Fruit fly (Drosophila melanogaster) whole organism, pupa: ENCODE measurements around the gene CG34426.

Experiments
- CG15710 ChIP-seq: fragments of 200-800 bp; sonication (Bioruptor generic); optimal IDR thresholded peaks from 2 replicates; lab custom pipeline; 2018; ENCODE audit warnings: missing biosample characterization, mild to moderate bottlenecking, missing genetic modification characterization, moderate library complexity
- CG17806 ChIP-seq: fragments of 200-800 bp; sonication (Bioruptor generic); optimal IDR thresholded peaks from 2 replicates; lab custom pipeline; 2018; ENCODE audit warnings: missing biosample characterization, mild to moderate bottlenecking, missing genetic modification characterization, moderate library complexity
- CG32121 ChIP-seq: fragments of 200-800 bp; sonication (Bioruptor generic); IDR thresholded peaks from 2 replicates; pipeline ENCODE4 v1.3.6; 2022; ENCODE audit warnings: missing biosample characterization, missing genetic modification characterization
- CG34367 ChIP-seq: fragments of 200-800 bp; sonication (Bioruptor generic); optimal IDR thresholded peaks from 2 replicates; lab custom pipeline; 2018; ENCODE audit warnings: missing biosample characterization, mild to moderate bottlenecking, missing genetic modification characterization
- CG8301 ChIP-seq: fragments of 200-800 bp; sonication (Bioruptor generic); optimal IDR thresholded peaks from 2 replicates; lab custom pipeline; 2018; ENCODE audit warnings: missing biosample characterization, mild to moderate bottlenecking, missing genetic modification characterization
- CG9948 ChIP-seq: fragments of 200-800 bp; sonication (Bioruptor generic); optimal IDR thresholded peaks from 2 replicates; lab custom pipeline; 2018; ENCODE audit warnings: missing biosample characterization, mild to moderate bottlenecking, missing genetic modification characterization, moderate library complexity
- D1 ChIP-seq: fragments of 200-800 bp; sonication (Bioruptor generic); optimal IDR thresholded peaks from 2 replicates; lab custom pipeline; 2018; ENCODE audit warnings: missing biosample characterization, mild to moderate bottlenecking, missing genetic modification characterization, moderate library complexity
- Pif1A ChIP-seq: fragments of 200-800 bp; sonication (Bioruptor generic); optimal IDR thresholded peaks from 3 replicates; lab custom pipeline; 2016; ENCODE audit warnings: missing biosample characterization, missing genetic modification characterization
- Pif1B ChIP-seq: fragments of 200-800 bp; sonication (Bioruptor generic); optimal IDR thresholded peaks from 3 replicates; lab custom pipeline; 2016; ENCODE audit warnings: missing biosample characterization, missing genetic modification characterization
- Snoo ChIP-seq: fragments of 200-800 bp; sonication (Bioruptor generic); optimal IDR thresholded peaks from 3 replicates; lab custom pipeline; 2017; ENCODE audit warnings: missing biosample characterization, mild to moderate bottlenecking, missing genetic modification characterization, inconsistent platforms

dm6 chr3L:8807113-8807651 lies 4.9 kb downstream of the CG34426 start, which contains the start of the genes CG13312 and CG32024:
- TF ChIP-seq Pif1B (GFP tag; lab: Kevin White, UChicago): no peak
- no peak for TF ChIP-seq D1 (tag; lab: Kevin White, UChicago)
- no peak for TF ChIP-seq CG9948
- TF ChIP-seq Snoo (tag; lab: Kevin White, UChicago): no peak
- TF ChIP-seq CG15710: no peak
- no peak for TF ChIP-seq CG8301 (tag; lab: Kevin White, UChicago)
- no peak for TF ChIP-seq CG17806 (tag; lab: Kevin White, UChicago)
- TF ChIP-seq Pif1A: no peak
- no peak for TF ChIP-seq CG34367
- TF ChIP-seq CG32121: no peak
